Worm (Caenorhabditis elegans) whole organism, late embryonic: ENCODE results near the gene F21H7.3.

Source experiments
- F13H6.1 ChIP-seq: sonication (generic microtip); optimal IDR thresholded peaks from 2 replicates; lab custom pipeline; 2016; ENCODE audit warnings: missing genetic modification characterization, missing compliant biosample characterization
- K09A11.1 ChIP-seq: sonication (generic microtip); optimal IDR thresholded peaks from 2 replicates; lab custom pipeline; 2017; ENCODE audit warnings: antibody characterized with exemption, mild to moderate bottlenecking, missing genetic modification characterization, missing compliant biosample characterization; ENCODE audit not compliant: insufficient read depth
- Y22D7AL.16 ChIP-seq: sonication (generic microtip); optimal IDR thresholded peaks from 2 replicates; lab custom pipeline; 2016; ENCODE audit warnings: missing genetic modification characterization, missing compliant biosample characterization
- ahr-1 ChIP-seq: sonication (generic microtip); optimal IDR thresholded peaks from 2 replicates; lab custom pipeline; 2016; ENCODE audit warnings: missing genetic modification characterization, missing compliant biosample characterization
- ama-1 ChIP-seq: fragments of 150-350 bp; optimal IDR thresholded peaks from 2 replicates; lab custom pipeline; 2014
- ceh-14 ChIP-seq: sonication (generic microtip); optimal IDR thresholded peaks from 2 replicates; lab custom pipeline; 2016; ENCODE audit warnings: missing genotype, missing genetic modification characterization, missing compliant biosample characterization
- ceh-18 ChIP-seq: sonication (generic microtip); optimal IDR thresholded peaks from 2 replicates; lab custom pipeline; 2016; ENCODE audit warnings: missing genetic modification characterization, missing compliant biosample characterization
- ceh-22 ChIP-seq: sonication (generic microtip); optimal IDR thresholded peaks from 2 replicates; lab custom pipeline; 2017; ENCODE audit warnings: missing biosample characterization, missing genetic modification characterization
- ceh-34 ChIP-seq: sonication (generic microtip); optimal IDR thresholded peaks from 2 replicates; lab custom pipeline; 2016; ENCODE audit warnings: mild to moderate bottlenecking, missing genetic modification characterization, missing compliant biosample characterization
- ceh-48 ChIP-seq: sonication (generic microtip); optimal IDR thresholded peaks from 2 replicates; lab custom pipeline; 2016; ENCODE audit warnings: missing genetic modification characterization, inconsistent platforms, missing compliant biosample characterization
- che-1 ChIP-seq: sonication (generic microtip); optimal IDR thresholded peaks from 2 replicates; lab custom pipeline; 2016; ENCODE audit warnings: mild to moderate bottlenecking, missing genetic modification characterization, missing compliant biosample characterization
- dmd-4 ChIP-seq: sonication (generic microtip); optimal IDR thresholded peaks from 2 replicates; lab custom pipeline; 2016; ENCODE audit warnings: borderline replicate concordance, missing genetic modification characterization, missing compliant biosample characterization
- elt-2 ChIP-seq: sonication (generic microtip); optimal IDR thresholded peaks from 2 replicates; lab custom pipeline; 2016; ENCODE audit warnings: missing genetic modification reagents, missing genetic modification characterization, missing compliant biosample characterization
- elt-4 ChIP-seq: sonication (generic microtip); optimal IDR thresholded peaks from 2 replicates; lab custom pipeline; 2016; ENCODE audit warnings: missing genetic modification characterization, missing compliant biosample characterization
- fax-1 ChIP-seq: sonication (generic microtip); optimal IDR thresholded peaks from 2 replicates; lab custom pipeline; 2016; ENCODE audit warnings: missing genotype, missing genetic modification characterization, missing compliant biosample characterization
- fkh-6 ChIP-seq: sonication (generic microtip); optimal IDR thresholded peaks from 2 replicates; lab custom pipeline; 2016; ENCODE audit warnings: missing genetic modification characterization, missing compliant biosample characterization
- hlh-15 ChIP-seq: sonication (generic microtip); optimal IDR thresholded peaks from 2 replicates; lab custom pipeline; 2016; ENCODE audit warnings: missing genetic modification characterization, missing compliant biosample characterization
- hlh-6 ChIP-seq: sonication (generic microtip); optimal IDR thresholded peaks from 2 replicates; lab custom pipeline; 2016; ENCODE audit warnings: missing genotype, missing genetic modification characterization, missing compliant biosample characterization
- lim-6 ChIP-seq: sonication (generic microtip); optimal IDR thresholded peaks from 2 replicates; lab custom pipeline; 2016; ENCODE audit warnings: missing genetic modification characterization, missing compliant biosample characterization
- mec-3 ChIP-seq: sonication (generic microtip); optimal IDR thresholded peaks from 2 replicates; lab custom pipeline; 2016; ENCODE audit warnings: borderline replicate concordance, missing genetic modification characterization, missing compliant biosample characterization
- nfya-1 ChIP-seq: sonication (generic microtip); optimal IDR thresholded peaks from 2 replicates; lab custom pipeline; 2017; ENCODE audit warnings: missing genetic modification characterization, mild to moderate bottlenecking, missing compliant biosample characterization, antibody characterized with exemption, moderate library complexity
- nhr-232 ChIP-seq: sonication (generic microtip); optimal IDR thresholded peaks from 2 replicates; lab custom pipeline; 2016; ENCODE audit warnings: missing genetic modification characterization, missing compliant biosample characterization
- npax-4 ChIP-seq: sonication (generic microtip); optimal IDR thresholded peaks from 2 replicates; lab custom pipeline; 2016; ENCODE audit warnings: missing genetic modification characterization, missing compliant biosample characterization
- odd-2 ChIP-seq: sonication (generic microtip); optimal IDR thresholded peaks from 2 replicates; lab custom pipeline; 2017; ENCODE audit warnings: antibody characterized with exemption, mild to moderate bottlenecking, missing genetic modification characterization, missing compliant biosample characterization
- pag-3 ChIP-seq: sonication (generic microtip); optimal IDR thresholded peaks from 2 replicates; lab custom pipeline; 2016; ENCODE audit warnings: missing compliant biosample characterization, missing genetic modification characterization, borderline replicate concordance
- pax-1 ChIP-seq: fragments of 150-350 bp; optimal IDR thresholded peaks from 2 replicates; lab custom pipeline; 2014; ENCODE audit warnings: missing biosample characterization, missing genetic modification characterization
- pha-4 ChIP-seq: fragments of 150-350 bp; optimal IDR thresholded peaks from 2 replicates; lab custom pipeline; 2018; ENCODE audit warnings: missing biosample characterization, missing genetic modification reagents, missing genetic modification characterization
- pqm-1 ChIP-seq: sonication (generic microtip); optimal IDR thresholded peaks from 2 replicates; lab custom pipeline; 2016; ENCODE audit warnings: missing genetic modification characterization, missing compliant biosample characterization
- pros-1 ChIP-seq: fragments of 150-350 bp; optimal IDR thresholded peaks from 2 replicates; lab custom pipeline; 2014; ENCODE audit warnings: missing biosample characterization, missing genetic modification reagents, missing genetic modification characterization
- ref-2 ChIP-seq: sonication (generic microtip); optimal IDR thresholded peaks from 2 replicates; lab custom pipeline; 2016; ENCODE audit warnings: missing genetic modification characterization, missing compliant biosample characterization
- sox-2 ChIP-seq: fragments of 200-800 bp; sonication (Bioruptor generic); IDR thresholded peaks from 2 replicates; pipeline ENCODE4 v1.3.6; 2022; ENCODE audit warnings: missing genetic modification reagents, missing genetic modification characterization, missing compliant biosample characterization
- sox-4 ChIP-seq: sonication (generic microtip); optimal IDR thresholded peaks from 2 replicates; lab custom pipeline; 2017; ENCODE audit warnings: mild to moderate bottlenecking, missing genetic modification characterization, inconsistent platforms, missing compliant biosample characterization
- syd-9 ChIP-seq: sonication (generic microtip); optimal IDR thresholded peaks from 2 replicates; lab custom pipeline; 2016; ENCODE audit warnings: mild to moderate bottlenecking, missing genetic modification characterization, moderate library complexity, missing compliant biosample characterization
- tbx-7 ChIP-seq: sonication (generic microtip); optimal IDR thresholded peaks from 2 replicates; lab custom pipeline; 2016; ENCODE audit warnings: missing genotype, missing genetic modification characterization, missing compliant biosample characterization
- ttx-3 ChIP-seq: sonication (generic microtip); optimal IDR thresholded peaks from 2 replicates; lab custom pipeline; 2016; ENCODE audit warnings: missing genetic modification reagents, missing genetic modification characterization, missing compliant biosample characterization
- unc-42 ChIP-seq: sonication (generic microtip); optimal IDR thresholded peaks from 2 replicates; lab custom pipeline; 2016; ENCODE audit warnings: missing genotype, missing genetic modification characterization, missing compliant biosample characterization
- unc-86 ChIP-seq: sonication (generic microtip); optimal IDR thresholded peaks from 2 replicates; lab custom pipeline; 2016; ENCODE audit warnings: missing genetic modification characterization, missing compliant biosample characterization

The F21H7.3 gene

ce11 chrV:16204888-16205287, 30.1 kb downstream of the F21H7.3 start, which contains the start of gene irld-26:
Gene irld-26 (plus strand): TSS chrV:16205188.
- TF ChIP-seq pha-4 (tag; lab: Kevin White, UChicago) = no peak
- TF ChIP-seq ref-2 (tag; lab: Kevin White, UChicago) = no peak
- no peak for TF ChIP-seq ceh-14 (tag; lab: Kevin White, UChicago)
- TF ChIP-seq pag-3 (tag; lab: Kevin White, UChicago) = no peak
- TF ChIP-seq elt-2 (tag; lab: Kevin White, UChicago) = no peak
- no peak for TF ChIP-seq dmd-4 (tag; lab: Kevin White, UChicago)
- no peak for TF ChIP-seq fax-1 (tag; lab: Kevin White, UChicago)
- no peak for TF ChIP-seq lim-6 (tag; lab: Kevin White, UChicago)
- no peak for TF ChIP-seq hlh-15
- TF ChIP-seq ceh-18 (tag; lab: Kevin White, UChicago) = no peak
- TF ChIP-seq ceh-22 (tag; lab: Kevin White, UChicago) = no peak
- no peak for TF ChIP-seq npax-4
- TF ChIP-seq nhr-232 (tag; lab: Kevin White, UChicago) = no peak
- TF ChIP-seq sox-2 (GFP tag; lab: Robert Waterston, UW) = no peak

ce11 chrV:16202618-16203017, 32.4 kb downstream of the F21H7.3 start, which contains the start of gene F11A5.18:
Gene F11A5.18 (plus strand): TSS chrV:16202918.
- TF ChIP-seq ttx-3 (tag; lab: Kevin White, UChicago) (no peak), nfya-1 (tag; lab: Kevin White, UChicago) (no peak), Y22D7AL.16 (tag; lab: Kevin White, UChicago) (no peak), ceh-48 (tag; lab: Kevin White, UChicago) (no peak), pax-1 (tag; lab: Kevin White, UChicago) (no peak), che-1 (no peak), pros-1 (tag; lab: Kevin White, UChicago) (no peak), tbx-7 (tag; lab: Kevin White, UChicago) (no peak), mec-3 (tag; lab: Kevin White, UChicago) (no peak), hlh-6 (no peak), elt-4 (tag; lab: Kevin White, UChicago) (no peak), syd-9 (tag; lab: Kevin White, UChicago) (no peak), fkh-6 (tag; lab: Kevin White, UChicago) (no peak), elt-2 (tag; lab: Kevin White, UChicago) (no peak), dmd-4 (tag; lab: Kevin White, UChicago) (no peak), nhr-232 (tag; lab: Kevin White, UChicago) (no peak), sox-2 (GFP tag; lab: Robert Waterston, UW) (no peak), ahr-1 (tag; lab: Kevin White, UChicago) (no peak), sox-4 (tag; lab: Kevin White, UChicago) (no peak)

- TF ChIP-seq odd-2 (tag; lab: Kevin White, UChicago) = no peak
- TF ChIP-seq ttx-3 (tag; lab: Kevin White, UChicago) = no peak
- no peak for TF ChIP-seq F13H6.1 (tag; lab: Kevin White, UChicago)
- TF ChIP-seq nfya-1 (tag; lab: Kevin White, UChicago) = no peak
- TF ChIP-seq pax-1 (tag; lab: Kevin White, UChicago) = no peak
- TF ChIP-seq unc-42 (tag; lab: Kevin White, UChicago) = no peak
- TF ChIP-seq ref-2 (tag; lab: Kevin White, UChicago) = no peak
- TF ChIP-seq ama-1 (lab: Kevin White, UChicago) = no peak
- no peak for TF ChIP-seq unc-86
- no peak for TF ChIP-seq elt-2 (tag; lab: Kevin White, UChicago)
- no peak for TF ChIP-seq pqm-1 (tag; lab: Kevin White, UChicago)
- TF ChIP-seq fax-1 (tag; lab: Kevin White, UChicago) = no peak
- TF ChIP-seq K09A11.1 (tag; lab: Kevin White, UChicago) = no peak
- TF ChIP-seq dmd-4 (tag; lab: Kevin White, UChicago) = no peak
- no peak for TF ChIP-seq ceh-34 (tag; lab: Kevin White, UChicago)
Measured at ce11 chrV:16201730-16202129, 33.3 kb downstream of the F21H7.3 start, which contains the start of gene F11A5.17. Gene F11A5.17 (plus strand): TSS chrV:16202030.
